Worm (Caenorhabditis elegans) whole organism, L4 larva: ENCODE results near the gene B0563.18.

Experiments used
- R02D3.7 ChIP-seq: fragments of 150-350 bp; sonication (generic microtip); optimal IDR thresholded peaks from 3 replicates; lab custom pipeline; 2014; ENCODE audit warnings: missing biosample characterization, missing genetic modification characterization
- dpl-1 ChIP-seq: fragments of 150-350 bp; optimal IDR thresholded peaks from 2 replicates; lab custom pipeline; 2014; ENCODE audit warnings: missing biosample characterization, missing genetic modification reagents, missing genetic modification characterization
- lin-15B ChIP-seq: fragments of 150-350 bp; sonication (generic microtip); optimal IDR thresholded peaks from 3 replicates; lab custom pipeline; 2014; ENCODE audit warnings: missing biosample characterization, missing genetic modification characterization
- rbr-2 ChIP-seq: sonication (generic microtip); optimal IDR thresholded peaks from 2 replicates; lab custom pipeline; 2016; ENCODE audit warnings: missing genotype, missing genetic modification characterization, missing compliant biosample characterization
- spr-3 ChIP-seq: fragments of 200-800 bp; sonication (Bioruptor generic); optimal IDR thresholded peaks from 2 replicates; lab custom pipeline; 2018; ENCODE audit warnings: mild to moderate bottlenecking, missing genetic modification characterization, missing compliant biosample characterization
- vab-7 ChIP-seq: fragments of 200-800 bp; sonication (Bioruptor generic); IDR thresholded peaks from 2 replicates; pipeline ENCODE4 v1.3.6; 2022; ENCODE audit warnings: missing genetic modification reagents, missing genetic modification characterization, missing compliant biosample characterization

The B0563.18 gene

DNA sequence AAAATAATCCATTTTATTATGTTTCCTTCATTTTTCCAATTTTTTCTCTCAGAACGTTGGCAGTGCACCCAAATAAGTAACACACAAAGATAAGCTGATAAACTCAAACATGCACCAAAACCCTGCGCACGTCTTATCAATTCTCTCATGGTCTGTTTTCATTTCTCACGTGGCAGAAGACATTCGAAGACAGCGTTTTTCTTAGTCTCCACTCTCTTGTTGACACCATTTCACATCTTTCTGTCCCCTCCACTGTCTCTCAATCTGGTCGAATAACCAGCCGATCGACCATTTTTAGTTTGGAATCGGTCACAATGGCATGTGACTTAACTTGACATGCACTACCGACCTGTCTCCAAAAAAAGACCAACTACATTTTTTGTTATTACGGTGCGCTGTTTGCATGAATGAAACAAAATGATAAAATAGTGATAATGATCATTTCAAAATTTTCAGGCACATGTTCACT is 41.5 kb downstream of the B0563.18 start, which contains the start of gene C35B8.3 (continued):
- TF ChIP-seq lin-15B (tag; lab: Kevin White, UChicago) (no peak), dpl-1 (GFP tag; lab: Kevin White, UChicago) (no peak), R02D3.7 (tag; lab: Kevin White, UChicago) (no peak), rbr-2 (tag; lab: Kevin White, UChicago) (no peak), vab-7 (GFP tag; lab: Robert Waterston, UW) (no peak), spr-3 (no peak)
